Fruit fly (Drosophila melanogaster) whole organism, wandering third instar larva: ENCODE data around the gene dachs.

Source experiments
- Abd-B ChIP-seq: fragments of >200 bp; optimal IDR thresholded peaks from 2 replicates; lab custom pipeline; 2017; ENCODE audit warnings: missing biosample characterization, missing genetic modification characterization
- CG32264 ChIP-seq: fragments of 200-800 bp; sonication (Bioruptor generic); optimal IDR thresholded peaks from 2 replicates; lab custom pipeline; 2016; ENCODE audit warnings: missing biosample characterization, missing genetic modification characterization
- CG9705 ChIP-seq: fragments of 200-800 bp; sonication (Bioruptor generic); optimal IDR thresholded peaks from 2 replicates; lab custom pipeline; 2018; ENCODE audit warnings: missing biosample characterization, mild to moderate bottlenecking, missing genetic modification characterization
- CrebA ChIP-seq: fragments of 200-800 bp; sonication (Bioruptor generic); optimal IDR thresholded peaks from 2 replicates; lab custom pipeline; 2016; ENCODE audit warnings: missing biosample characterization, mild to moderate bottlenecking, missing genetic modification characterization, borderline replicate concordance
- Dfd ChIP-seq: fragments of >200 bp; optimal IDR thresholded peaks from 2 replicates; lab custom pipeline; 2017; ENCODE audit warnings: missing biosample characterization, missing genetic modification characterization
- Dif ChIP-seq: fragments of 200-275, 200-300 bp; sonication (Bioruptor generic); optimal IDR thresholded peaks from 2 replicates; lab custom pipeline; 2018; ENCODE audit warnings: missing biosample characterization, missing genetic modification characterization; ENCODE audit not compliant: partially characterized antibody
- GATAd ChIP-seq: sonication (Bioruptor generic); optimal IDR thresholded peaks from 2 replicates; lab custom pipeline; 2016; ENCODE audit warnings: missing biosample characterization, missing genetic modification characterization
- HLH106 ChIP-seq: fragments of 200-800 bp; optimal IDR thresholded peaks from 3 replicates; lab custom pipeline; 2019; ENCODE audit warnings: missing biosample characterization, mild to moderate bottlenecking, missing genetic modification characterization, moderate library complexity
- Hnf4 ChIP-seq: fragments of 200-800 bp; sonication (Bioruptor generic); optimal IDR thresholded peaks from 2 replicates; lab custom pipeline; 2016; ENCODE audit warnings: missing biosample characterization, mild to moderate bottlenecking, missing genetic modification characterization
- Hr78 ChIP-seq: fragments of >200 bp; optimal IDR thresholded peaks from 2 replicates; lab custom pipeline; 2017; ENCODE audit warnings: missing biosample characterization, missing genetic modification characterization
- Hr83 ChIP-seq: fragments of 200-300 bp; sonication (Bioruptor generic); optimal IDR thresholded peaks from 2 replicates; lab custom pipeline; 2016; ENCODE audit warnings: missing biosample characterization, mild to moderate bottlenecking, missing genetic modification characterization, moderate library complexity; ENCODE audit not compliant: poor library complexity, severe bottlenecking
- Jra ChIP-seq: sonication (Bioruptor generic); optimal IDR thresholded peaks from 2 replicates; lab custom pipeline; 2016; ENCODE audit warnings: missing biosample characterization, missing genetic modification characterization
- Mio ChIP-seq: sonication (Bioruptor generic); optimal IDR thresholded peaks from 2 replicates; lab custom pipeline; 2016; ENCODE audit warnings: missing biosample characterization, missing genetic modification characterization
- OdsH ChIP-seq: fragments of 200-800 bp; sonication (Bioruptor generic); optimal IDR thresholded peaks from 2 replicates; lab custom pipeline; 2016; ENCODE audit warnings: missing biosample characterization, mild to moderate bottlenecking, missing genetic modification characterization
- Rel ChIP-seq, 2 experiments: fragments of 200-800 bp; sonication (Bioruptor generic) in 1 of 2; optimal IDR thresholded peaks; 2 replicates in 1 of 2; 3 replicates in 1 of 2; lab custom pipeline; 2016 to 2019; ENCODE audit warnings: mild to moderate bottlenecking in 2 of 2, missing biosample characterization in 2 of 2, missing genetic modification characterization in 2 of 2, moderate library complexity in 1 of 2
- Sp1 ChIP-seq: fragments of 200-800 bp; sonication (Bioruptor generic); optimal IDR thresholded peaks from 3 replicates; lab custom pipeline; 2019; ENCODE audit warnings: missing biosample characterization, mild to moderate bottlenecking, missing genetic modification characterization, moderate library complexity
- Vsx2 ChIP-seq: fragments of 200-300, 225-300 bp; sonication (Bioruptor generic); optimal IDR thresholded peaks from 2 replicates; lab custom pipeline; 2018; ENCODE audit warnings: missing biosample characterization, missing genetic modification characterization; ENCODE audit not compliant: partially characterized antibody
- br ChIP-seq: fragments of 200-800 bp; sonication (Bioruptor generic); optimal IDR thresholded peaks from 2 replicates; lab custom pipeline; 2016; ENCODE audit warnings: missing biosample characterization, missing genetic modification characterization
- brk ChIP-seq: fragments of 200-800 bp; sonication (Bioruptor generic); optimal IDR thresholded peaks from 2 replicates; lab custom pipeline; 2016; ENCODE audit warnings: missing biosample characterization, mild to moderate bottlenecking, missing genetic modification characterization
- dl ChIP-seq, 2 experiments: fragments of 175-275, 200-275 bp in 1 of 2; fragments of 200-275 bp in 1 of 2; sonication (Bioruptor generic); optimal IDR thresholded peaks; lab custom pipeline; 2018; ENCODE audit warnings: mild to moderate bottlenecking in 2 of 2, missing biosample characterization in 2 of 2, missing genetic modification characterization in 2 of 2, moderate library complexity in 2 of 2; ENCODE audit not compliant: partially characterized antibody in 2 of 2, insufficient read depth in 1 of 2
- dmrt93B ChIP-seq: fragments of 200-800 bp; sonication (Bioruptor generic); optimal IDR thresholded peaks from 2 replicates; lab custom pipeline; 2018; ENCODE audit warnings: missing biosample characterization, mild to moderate bottlenecking, missing genetic modification characterization
- dsf ChIP-seq: sonication (Bioruptor generic); optimal IDR thresholded peaks from 2 replicates; lab custom pipeline; 2016; ENCODE audit warnings: missing biosample characterization, missing genetic modification characterization, borderline replicate concordance
- ey ChIP-seq: fragments of 200-800 bp; sonication (Bioruptor generic); optimal IDR thresholded peaks from 2 replicates; lab custom pipeline; 2016; ENCODE audit warnings: missing biosample characterization, missing genetic modification characterization
- foxo ChIP-seq, 2 experiments: fragments of 200-800 bp; sonication (Bioruptor generic); optimal IDR thresholded peaks; 2 replicates in 1 of 2; 3 replicates in 1 of 2; lab custom pipeline; 2016 to 2017; ENCODE audit warnings: missing biosample characterization in 2 of 2, missing genetic modification characterization in 2 of 2
- fru ChIP-seq: fragments of 200-800 bp; sonication (Bioruptor generic); optimal IDR thresholded peaks from 3 replicates; lab custom pipeline; 2016; ENCODE audit warnings: missing biosample characterization, mild to moderate bottlenecking, missing genetic modification characterization
- h ChIP-seq: fragments of 200-800 bp; sonication (Bioruptor generic); optimal IDR thresholded peaks from 3 replicates; lab custom pipeline; 2016; ENCODE audit warnings: missing biosample characterization, mild to moderate bottlenecking, missing genetic modification characterization
- jim ChIP-seq: fragments of 175-275, 200-325 bp; sonication (Bioruptor generic); optimal IDR thresholded peaks from 2 replicates; lab custom pipeline; 2016; ENCODE audit warnings: missing biosample characterization, mild to moderate bottlenecking, missing genetic modification characterization
- lola ChIP-seq: fragments of >200 bp; optimal IDR thresholded peaks from 2 replicates; lab custom pipeline; 2017; ENCODE audit warnings: missing biosample characterization, missing genetic modification characterization
- pan ChIP-seq: fragments of >200 bp; optimal IDR thresholded peaks from 2 replicates; lab custom pipeline; 2017
- psq ChIP-seq: fragments of 200-800 bp; sonication (Bioruptor generic); optimal IDR thresholded peaks from 3 replicates; lab custom pipeline; 2017; ENCODE audit warnings: missing biosample characterization, mild to moderate bottlenecking, missing genetic modification characterization, moderate library complexity
- rgr ChIP-seq: fragments of 200-800 bp; sonication (Bioruptor generic); optimal IDR thresholded peaks from 3 replicates; lab custom pipeline; 2016; ENCODE audit warnings: missing biosample characterization, mild to moderate bottlenecking, missing genetic modification characterization
- sage ChIP-seq: fragments of 200-800 bp; sonication (Bioruptor generic); optimal IDR thresholded peaks from 2 replicates; lab custom pipeline; 2016; ENCODE audit warnings: missing biosample characterization, mild to moderate bottlenecking, missing genetic modification characterization
- sv ChIP-seq: fragments of 200-800 bp; sonication (Bioruptor generic); optimal IDR thresholded peaks from 3 replicates; lab custom pipeline; 2016; ENCODE audit warnings: missing biosample characterization, missing genetic modification characterization
- tai ChIP-seq: sonication (Bioruptor generic); optimal IDR thresholded peaks from 2 replicates; lab custom pipeline; 2016; ENCODE audit warnings: missing biosample characterization, missing genetic modification characterization
- usp ChIP-seq: fragments of >200 bp; optimal IDR thresholded peaks from 2 replicates; lab custom pipeline; 2017; ENCODE audit warnings: missing biosample characterization, missing genetic modification characterization
- woc ChIP-seq: sonication (Bioruptor generic); optimal IDR thresholded peaks from 2 replicates; lab custom pipeline; 2016; ENCODE audit warnings: missing biosample characterization, mild to moderate bottlenecking, missing genetic modification characterization

Gene dachs

dm6 chr2L:8451497-8451896, 15.1 kb upstream of the dachs start:
- TF ChIP-seq Jra (GFP tag; lab: Kevin White, UChicago) (no peak), foxo (GFP tag; optimal IDR thresholded peaks at IDR 0.05; lab: Kevin White, UChicago) (no peak), Vsx2 (GFP tag; lab: Kevin White, UChicago) (no peak), dmrt93B (no peak), Dif (peak; percentile 20), OdsH (no peak), woc (GFP tag; lab: Kevin White, UChicago) (no peak), CG32264 (no peak), Sp1 (GFP tag; lab: Kevin White, UChicago) (no peak), Hnf4 (GFP tag; lab: Kevin White, UChicago) (peak; percentile 4), ey (GFP tag; lab: Kevin White, UChicago) (no peak)

DNA sequence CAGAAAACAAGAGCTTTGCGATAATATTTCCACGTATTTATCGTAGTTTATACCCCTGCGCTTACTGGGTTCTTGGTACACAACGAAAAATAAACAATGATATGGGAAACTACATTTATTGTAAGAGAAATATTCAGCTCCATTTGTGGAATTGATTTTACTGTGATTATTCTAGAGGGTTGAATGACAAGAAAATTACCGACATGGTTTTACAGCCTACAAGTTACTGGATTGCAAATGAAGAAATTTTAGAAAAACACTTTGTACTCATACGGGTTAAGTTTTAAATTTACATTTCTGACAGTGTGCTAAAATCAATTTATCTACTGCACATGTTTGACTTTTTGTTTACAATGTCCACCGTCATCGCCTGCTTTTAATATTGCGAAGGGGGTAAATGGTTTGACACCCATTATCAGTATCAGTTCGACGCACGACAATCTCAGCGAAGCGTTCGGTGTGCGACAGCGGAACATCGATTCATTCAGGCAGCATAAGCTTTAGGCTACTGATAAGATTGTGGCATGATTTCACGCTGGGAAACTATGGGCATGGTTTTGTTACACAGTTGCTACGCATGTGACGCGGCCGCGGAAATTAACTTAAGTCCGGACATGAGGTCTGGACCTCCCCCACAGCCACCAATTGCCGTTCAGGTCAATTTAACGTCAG, 4.7 kb upstream of the dachs start:
- no peak for TF ChIP-seq CG32264
- peak; percentile 10 for TF ChIP-seq HLH106 (tag; lab: Kevin White, UChicago)
- no peak for TF ChIP-seq Hr83 (GFP tag; lab: Kevin White, UChicago)
- no peak for TF ChIP-seq lola (GFP tag; lab: Kevin White, UChicago)
- no peak for TF ChIP-seq psq (GFP tag; lab: Kevin White, UChicago)
- peak; percentile 13 for TF ChIP-seq Hnf4 (GFP tag; lab: Kevin White, UChicago)
- peak; percentile 7 for TF ChIP-seq Sp1 (GFP tag; lab: Kevin White, UChicago)
- TF ChIP-seq Vsx2 (GFP tag; lab: Kevin White, UChicago): no peak
- TF ChIP-seq h (GFP tag; lab: Kevin White, UChicago): peak; percentile 52
- TF ChIP-seq Mio (GFP tag; lab: Kevin White, UChicago): no peak
- no peak for TF ChIP-seq woc (GFP tag; lab: Kevin White, UChicago)
- peak; percentile 39 for TF ChIP-seq rgr
- TF ChIP-seq Jra (GFP tag; lab: Kevin White, UChicago): no peak
- peak; percentile 28 for TF ChIP-seq ey (GFP tag; lab: Kevin White, UChicago)
- TF ChIP-seq dmrt93B: no peak
- no peak for TF ChIP-seq sage (GFP tag; lab: Kevin White, UChicago)
- no peak for TF ChIP-seq Dfd (GFP tag; lab: Kevin White, UChicago)
- TF ChIP-seq brk: no peak
- TF ChIP-seq sv (GFP tag; lab: Kevin White, UChicago): no peak
- no peak for TF ChIP-seq fru
- no peak for TF ChIP-seq dl (GFP tag; optimal IDR thresholded peaks at IDR 0.05; lab: Kevin White, UChicago; ENCODE audit: insufficient read depth in 1 of 2, partially characterized antibody in 2 of 2)
- no peak for TF ChIP-seq Hr78 (GFP tag; lab: Kevin White, UChicago)
- peak; percentile 16 for TF ChIP-seq br (GFP tag; lab: Kevin White, UChicago)
- no peak for TF ChIP-seq jim (GFP tag; lab: Kevin White, UChicago)
- no peak for TF ChIP-seq CrebA (GFP tag; lab: Kevin White, UChicago)
- no peak for TF ChIP-seq usp
- TF ChIP-seq OdsH: peak; percentile 4
- TF ChIP-seq GATAd (GFP tag; lab: Kevin White, UChicago): no peak
- no peak for TF ChIP-seq tai (GFP tag; lab: Kevin White, UChicago)
- no peak for TF ChIP-seq dsf (GFP tag; lab: Kevin White, UChicago)

DNA sequence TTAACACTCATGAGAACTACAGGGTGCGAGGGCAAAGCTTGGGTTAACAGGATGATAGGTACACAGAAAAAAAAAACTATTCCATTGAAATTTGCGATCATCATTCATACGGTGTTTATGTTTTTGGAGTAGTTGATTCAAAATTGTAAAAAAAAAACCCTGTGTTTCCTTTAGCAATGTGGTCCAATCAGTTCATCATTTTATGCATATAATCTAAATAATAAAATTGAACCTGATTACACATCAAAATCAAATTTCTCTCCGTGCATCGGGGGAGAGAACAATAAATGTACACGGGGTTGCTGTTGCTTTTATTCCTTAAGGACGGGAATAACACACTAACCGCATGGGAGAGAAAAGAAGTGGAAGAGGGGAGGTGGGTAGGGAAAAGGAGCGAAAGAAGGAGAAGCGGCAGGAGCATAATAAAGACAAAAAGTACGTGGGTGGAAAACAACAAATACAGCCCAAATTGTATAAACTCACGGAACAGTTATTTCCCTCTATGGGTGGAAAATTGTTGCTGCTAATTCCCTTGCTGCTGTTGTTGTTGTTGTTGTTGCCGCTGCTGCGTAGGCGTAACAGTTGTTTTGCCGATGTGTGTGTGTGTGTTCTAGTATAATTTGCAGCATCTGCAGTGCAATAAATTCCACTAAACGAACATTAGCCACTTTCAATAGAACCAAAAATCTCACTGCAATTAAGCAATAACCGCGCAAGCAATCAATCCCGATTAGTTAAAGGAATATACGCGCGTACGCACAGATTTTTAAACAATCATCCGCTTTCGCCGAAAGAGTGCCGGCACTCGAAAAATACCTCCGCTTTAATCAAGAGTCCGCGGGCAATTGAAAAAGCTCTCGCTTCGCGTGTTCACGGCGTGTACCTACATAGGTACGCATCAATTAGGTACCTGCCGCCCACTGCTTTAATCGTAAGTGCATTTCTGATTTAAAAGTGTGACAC, 3.2 kb upstream of the dachs start, which contains the start of gene Agpat2:
Agpat2 (minus strand) TSS at position 851 of the 963 bp plus-strand sequence.
- TF ChIP-seq h (GFP tag; lab: Kevin White, UChicago) (peak; percentile 89), Hnf4 (GFP tag; lab: Kevin White, UChicago) (peak; percentile 56), woc (GFP tag; lab: Kevin White, UChicago) (peak; percentile 70), CG32264 (peak; percentile 53), br (GFP tag; lab: Kevin White, UChicago) (peak; percentile 77), ey (GFP tag; lab: Kevin White, UChicago) (peak; percentile 80), jim (GFP tag; lab: Kevin White, UChicago) (no peak), CrebA (GFP tag; lab: Kevin White, UChicago) (no peak), Hr83 (GFP tag; lab: Kevin White, UChicago) (no peak), fru (peak; percentile 82), foxo (GFP tag; optimal IDR thresholded peaks at IDR 0.05; lab: Kevin White, UChicago) (peak in 1 of 2 experiments; percentile 83), OdsH (peak; percentile 79), Abd-B (GFP tag; lab: Kevin White, UChicago) (no peak), pan (lab: Kevin White, UChicago) (no peak), lola (GFP tag; lab: Kevin White, UChicago) (no peak), Dfd (GFP tag; lab: Kevin White, UChicago) (no peak), tai (GFP tag; lab: Kevin White, UChicago) (peak; percentile 71), dmrt93B (peak; percentile 52), sv (GFP tag; lab: Kevin White, UChicago) (peak; percentile 71), rgr (peak; percentile 76), GATAd (GFP tag; lab: Kevin White, UChicago) (no peak), brk (peak; percentile 58), psq (GFP tag; lab: Kevin White, UChicago) (peak; percentile 72), CG9705 (GFP tag; lab: Kevin White, UChicago) (peak; percentile 1), Rel (GFP tag; optimal IDR thresholded peaks at IDR 0.05; lab: Kevin White, UChicago) (no peak), Rel (tag; optimal IDR thresholded peaks at IDR 0.05; lab: Kevin White, UChicago) (no peak), Hr78 (GFP tag; lab: Kevin White, UChicago) (no peak), Sp1 (GFP tag; lab: Kevin White, UChicago) (peak; percentile 72), sage (GFP tag; lab: Kevin White, UChicago) (peak; percentile 69), HLH106 (tag; lab: Kevin White, UChicago) (peak; percentile 69)
